Fruit fly (Drosophila melanogaster) whole organism, wandering third instar larva: ENCODE results near the gene CG31793.

Source experiments
- CG32264 ChIP-seq: fragments of 200-800 bp; sonication (Bioruptor generic); optimal IDR thresholded peaks from 2 replicates; lab custom pipeline; 2016; ENCODE audit warnings: missing biosample characterization, missing genetic modification characterization
- CG9705 ChIP-seq: fragments of 200-800 bp; sonication (Bioruptor generic); optimal IDR thresholded peaks from 2 replicates; lab custom pipeline; 2018; ENCODE audit warnings: missing biosample characterization, mild to moderate bottlenecking, missing genetic modification characterization
- CrebA ChIP-seq: fragments of 200-800 bp; sonication (Bioruptor generic); optimal IDR thresholded peaks from 2 replicates; lab custom pipeline; 2016; ENCODE audit warnings: missing biosample characterization, mild to moderate bottlenecking, missing genetic modification characterization, borderline replicate concordance
- Dfd ChIP-seq: fragments of >200 bp; optimal IDR thresholded peaks from 2 replicates; lab custom pipeline; 2017; ENCODE audit warnings: missing biosample characterization, missing genetic modification characterization
- Dif ChIP-seq: fragments of 200-275, 200-300 bp; sonication (Bioruptor generic); optimal IDR thresholded peaks from 2 replicates; lab custom pipeline; 2018; ENCODE audit warnings: missing biosample characterization, missing genetic modification characterization; ENCODE audit not compliant: partially characterized antibody
- GATAd ChIP-seq: sonication (Bioruptor generic); optimal IDR thresholded peaks from 2 replicates; lab custom pipeline; 2016; ENCODE audit warnings: missing biosample characterization, missing genetic modification characterization
- HLH106 ChIP-seq: fragments of 200-800 bp; optimal IDR thresholded peaks from 3 replicates; lab custom pipeline; 2019; ENCODE audit warnings: missing biosample characterization, mild to moderate bottlenecking, missing genetic modification characterization, moderate library complexity
- Hnf4 ChIP-seq: fragments of 200-800 bp; sonication (Bioruptor generic); optimal IDR thresholded peaks from 2 replicates; lab custom pipeline; 2016; ENCODE audit warnings: missing biosample characterization, mild to moderate bottlenecking, missing genetic modification characterization
- Hr78 ChIP-seq: fragments of >200 bp; optimal IDR thresholded peaks from 2 replicates; lab custom pipeline; 2017; ENCODE audit warnings: missing biosample characterization, missing genetic modification characterization
- Hr83 ChIP-seq: fragments of 200-300 bp; sonication (Bioruptor generic); optimal IDR thresholded peaks from 2 replicates; lab custom pipeline; 2016; ENCODE audit warnings: missing biosample characterization, mild to moderate bottlenecking, missing genetic modification characterization, moderate library complexity; ENCODE audit not compliant: poor library complexity, severe bottlenecking
- Jra ChIP-seq: sonication (Bioruptor generic); optimal IDR thresholded peaks from 2 replicates; lab custom pipeline; 2016; ENCODE audit warnings: missing biosample characterization, missing genetic modification characterization
- Mio ChIP-seq: sonication (Bioruptor generic); optimal IDR thresholded peaks from 2 replicates; lab custom pipeline; 2016; ENCODE audit warnings: missing biosample characterization, missing genetic modification characterization
- Myc ChIP-seq: fragments of >200 bp; optimal IDR thresholded peaks from 2 replicates; lab custom pipeline; 2017
- N ChIP-seq: fragments of >200 bp; optimal IDR thresholded peaks from 2 replicates; lab custom pipeline; 2018; ENCODE audit warnings: missing biosample characterization, missing external identifiers, missing genetic modification characterization
- OdsH ChIP-seq: fragments of 200-800 bp; sonication (Bioruptor generic); optimal IDR thresholded peaks from 2 replicates; lab custom pipeline; 2016; ENCODE audit warnings: missing biosample characterization, mild to moderate bottlenecking, missing genetic modification characterization
- Rel ChIP-seq, 2 experiments: fragments of 200-800 bp; sonication (Bioruptor generic) in 1 of 2; optimal IDR thresholded peaks; 2 replicates in 1 of 2; 3 replicates in 1 of 2; lab custom pipeline; 2016 to 2019; ENCODE audit warnings: mild to moderate bottlenecking in 2 of 2, missing biosample characterization in 2 of 2, missing genetic modification characterization in 2 of 2, moderate library complexity in 1 of 2
- Sp1 ChIP-seq: fragments of 200-800 bp; sonication (Bioruptor generic); optimal IDR thresholded peaks from 3 replicates; lab custom pipeline; 2019; ENCODE audit warnings: missing biosample characterization, mild to moderate bottlenecking, missing genetic modification characterization, moderate library complexity
- Vsx2 ChIP-seq: fragments of 200-300, 225-300 bp; sonication (Bioruptor generic); optimal IDR thresholded peaks from 2 replicates; lab custom pipeline; 2018; ENCODE audit warnings: missing biosample characterization, missing genetic modification characterization; ENCODE audit not compliant: partially characterized antibody
- br ChIP-seq: fragments of 200-800 bp; sonication (Bioruptor generic); optimal IDR thresholded peaks from 2 replicates; lab custom pipeline; 2016; ENCODE audit warnings: missing biosample characterization, missing genetic modification characterization
- brk ChIP-seq: fragments of 200-800 bp; sonication (Bioruptor generic); optimal IDR thresholded peaks from 2 replicates; lab custom pipeline; 2016; ENCODE audit warnings: missing biosample characterization, mild to moderate bottlenecking, missing genetic modification characterization
- dl ChIP-seq, 2 experiments: fragments of 175-275, 200-275 bp in 1 of 2; fragments of 200-275 bp in 1 of 2; sonication (Bioruptor generic); optimal IDR thresholded peaks; lab custom pipeline; 2018; ENCODE audit warnings: mild to moderate bottlenecking in 2 of 2, missing biosample characterization in 2 of 2, missing genetic modification characterization in 2 of 2, moderate library complexity in 2 of 2; ENCODE audit not compliant: partially characterized antibody in 2 of 2, insufficient read depth in 1 of 2
- dmrt93B ChIP-seq: fragments of 200-800 bp; sonication (Bioruptor generic); optimal IDR thresholded peaks from 2 replicates; lab custom pipeline; 2018; ENCODE audit warnings: missing biosample characterization, mild to moderate bottlenecking, missing genetic modification characterization
- dsf ChIP-seq: sonication (Bioruptor generic); optimal IDR thresholded peaks from 2 replicates; lab custom pipeline; 2016; ENCODE audit warnings: missing biosample characterization, missing genetic modification characterization, borderline replicate concordance
- ey ChIP-seq: fragments of 200-800 bp; sonication (Bioruptor generic); optimal IDR thresholded peaks from 2 replicates; lab custom pipeline; 2016; ENCODE audit warnings: missing biosample characterization, missing genetic modification characterization
- foxo ChIP-seq, 2 experiments: fragments of 200-800 bp; sonication (Bioruptor generic); optimal IDR thresholded peaks; 2 replicates in 1 of 2; 3 replicates in 1 of 2; lab custom pipeline; 2016 to 2017; ENCODE audit warnings: missing biosample characterization in 2 of 2, missing genetic modification characterization in 2 of 2
- fru ChIP-seq: fragments of 200-800 bp; sonication (Bioruptor generic); optimal IDR thresholded peaks from 3 replicates; lab custom pipeline; 2016; ENCODE audit warnings: missing biosample characterization, mild to moderate bottlenecking, missing genetic modification characterization
- h ChIP-seq: fragments of 200-800 bp; sonication (Bioruptor generic); optimal IDR thresholded peaks from 3 replicates; lab custom pipeline; 2016; ENCODE audit warnings: missing biosample characterization, mild to moderate bottlenecking, missing genetic modification characterization
- lola ChIP-seq: fragments of >200 bp; optimal IDR thresholded peaks from 2 replicates; lab custom pipeline; 2017; ENCODE audit warnings: missing biosample characterization, missing genetic modification characterization
- pan ChIP-seq: fragments of >200 bp; optimal IDR thresholded peaks from 2 replicates; lab custom pipeline; 2017
- psq ChIP-seq: fragments of 200-800 bp; sonication (Bioruptor generic); optimal IDR thresholded peaks from 3 replicates; lab custom pipeline; 2017; ENCODE audit warnings: missing biosample characterization, mild to moderate bottlenecking, missing genetic modification characterization, moderate library complexity
- rgr ChIP-seq: fragments of 200-800 bp; sonication (Bioruptor generic); optimal IDR thresholded peaks from 3 replicates; lab custom pipeline; 2016; ENCODE audit warnings: missing biosample characterization, mild to moderate bottlenecking, missing genetic modification characterization
- sage ChIP-seq: fragments of 200-800 bp; sonication (Bioruptor generic); optimal IDR thresholded peaks from 2 replicates; lab custom pipeline; 2016; ENCODE audit warnings: missing biosample characterization, mild to moderate bottlenecking, missing genetic modification characterization
- sv ChIP-seq: fragments of 200-800 bp; sonication (Bioruptor generic); optimal IDR thresholded peaks from 3 replicates; lab custom pipeline; 2016; ENCODE audit warnings: missing biosample characterization, missing genetic modification characterization
- tai ChIP-seq: sonication (Bioruptor generic); optimal IDR thresholded peaks from 2 replicates; lab custom pipeline; 2016; ENCODE audit warnings: missing biosample characterization, missing genetic modification characterization
- usp ChIP-seq: fragments of >200 bp; optimal IDR thresholded peaks from 2 replicates; lab custom pipeline; 2017; ENCODE audit warnings: missing biosample characterization, missing genetic modification characterization
- woc ChIP-seq: sonication (Bioruptor generic); optimal IDR thresholded peaks from 2 replicates; lab custom pipeline; 2016; ENCODE audit warnings: missing biosample characterization, mild to moderate bottlenecking, missing genetic modification characterization

The CG31793 gene

dm6 chr2L:19021278-19022220, 18.4 kb downstream of the CG31793 start (continued):
- TF ChIP-seq OdsH (GFP tag; lab: Kevin White, UChicago) (peak; percentile 81), GATAd (GFP tag; lab: Kevin White, UChicago) (no peak), dmrt93B (peak; percentile 75), fru (GFP tag; lab: Kevin White, UChicago) (peak; percentile 82), Dif (no peak), Sp1 (GFP tag; lab: Kevin White, UChicago) (peak; percentile 91), CG9705 (peak; percentile 66), Hr83 (no peak)
- TF ChIP-seq, all 38 proteins: peak for 20

DNA sequence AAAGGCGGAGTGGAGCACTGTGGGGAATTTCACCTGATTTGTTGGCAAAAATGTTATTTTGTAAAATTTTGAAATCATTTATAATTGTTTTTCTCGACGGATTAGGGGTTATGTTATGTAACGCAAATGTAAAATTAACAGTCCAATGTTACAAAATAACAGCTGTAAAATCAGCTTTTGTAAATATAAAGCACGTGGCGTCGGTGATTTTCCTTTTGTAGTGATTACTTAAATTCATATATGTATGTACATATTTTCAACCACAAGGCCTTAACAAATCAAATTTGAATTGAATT, 19.0 kb downstream of the CG31793 start, which contains the start of gene CG15172:
Gene CG15172, plus strand, starts transcription at position 197 of the 296 bp plus-strand sequence.
- TF ChIP-seq psq (GFP tag; lab: Kevin White, UChicago) (no peak), ey (GFP tag; lab: Kevin White, UChicago) (no peak), Jra (GFP tag; lab: Kevin White, UChicago) (no peak), Hr78 (GFP tag; lab: Kevin White, UChicago) (no peak), N (GFP tag; lab: Kevin White, UChicago) (no peak), br (GFP tag; lab: Kevin White, UChicago) (no peak), Dif (no peak), CG32264 (GFP tag; lab: Kevin White, UChicago) (no peak)

dm6 chr2L:19023972-19024743, 21.0 kb downstream of the CG31793 start:
- TF ChIP-seq brk (no peak), h (peak; percentile 60), dl (GFP tag; optimal IDR thresholded peaks at IDR 0.05; lab: Kevin White, UChicago; ENCODE audit: insufficient read depth in 1 of 2, partially characterized antibody in 2 of 2) (no peak), Hr83 (no peak), dsf (no peak), fru (GFP tag; lab: Kevin White, UChicago) (peak; percentile 61), CG9705 (peak; percentile 51), Jra (GFP tag; lab: Kevin White, UChicago) (no peak), Rel (GFP tag; optimal IDR thresholded peaks at IDR 0.05; lab: Kevin White, UChicago) (no peak), Rel (tag; optimal IDR thresholded peaks at IDR 0.05; lab: Kevin White, UChicago) (peak; percentile 5), CG32264 (GFP tag; lab: Kevin White, UChicago) (no peak), Hnf4 (GFP tag; lab: Kevin White, UChicago) (no peak), Mio (GFP tag; lab: Kevin White, UChicago) (no peak), sv (GFP tag; lab: Kevin White, UChicago) (peak; percentile 9), Sp1 (GFP tag; lab: Kevin White, UChicago) (peak; percentile 78), pan (lab: Kevin White, UChicago) (no peak), rgr (peak; percentile 52), ey (GFP tag; lab: Kevin White, UChicago) (peak; percentile 51), sage (GFP tag; lab: Kevin White, UChicago) (no peak), Hr78 (GFP tag; lab: Kevin White, UChicago) (no peak), dmrt93B (peak; percentile 49), Dif (no peak), usp (GFP tag; lab: Kevin White, UChicago) (no peak), Vsx2 (no peak), Myc (lab: Kevin White, UChicago) (no peak), tai (no peak), OdsH (GFP tag; lab: Kevin White, UChicago) (peak; percentile 41), CrebA (GFP tag; lab: Kevin White, UChicago) (no peak), foxo (GFP tag; optimal IDR thresholded peaks at IDR 0.05; lab: Kevin White, UChicago) (peak in 1 of 2 experiments; percentile 69), psq (GFP tag; lab: Kevin White, UChicago) (peak; percentile 56), woc (GFP tag; lab: Kevin White, UChicago) (no peak), Dfd (no peak), br (GFP tag; lab: Kevin White, UChicago) (peak; percentile 24), HLH106 (tag; lab: Kevin White, UChicago) (peak; percentile 76), lola (GFP tag; lab: Kevin White, UChicago) (no peak)
- TF ChIP-seq, all 38 proteins: peak for 14
